Worm (Caenorhabditis elegans) whole organism, L1 larva: ENCODE results near the gene mppb-1.

ENCODE experiments used
- ces-1 ChIP-seq: fragments of 150-350 bp; optimal IDR thresholded peaks from 2 replicates; lab custom pipeline; 2014; ENCODE audit warnings: missing biosample characterization, missing genetic modification reagents, missing genetic modification characterization
- lin-39 ChIP-seq: fragments of 150-350 bp; optimal IDR thresholded peaks from 2 replicates; lab custom pipeline; 2014; ENCODE audit warnings: missing biosample characterization, missing genetic modification reagents, missing genetic modification characterization
- nhr-77 ChIP-seq: fragments of 150-350 bp; optimal IDR thresholded peaks from 2 replicates; lab custom pipeline; 2014; ENCODE audit warnings: missing biosample characterization, missing genetic modification characterization
- rnt-1 ChIP-seq: sonication (generic microtip); optimal IDR thresholded peaks from 2 replicates; lab custom pipeline; 2016; ENCODE audit warnings: mild to moderate bottlenecking, missing genetic modification characterization, moderate library complexity, missing compliant biosample characterization
- ztf-11 ChIP-seq, 2 experiments: sonication (generic microtip); optimal IDR thresholded peaks; 2 replicates each; lab custom pipeline; 2016 to 2017; ENCODE audit warnings: missing genetic modification characterization in 2 of 2, missing biosample characterization in 1 of 2, missing compliant biosample characterization in 1 of 2

DNA sequence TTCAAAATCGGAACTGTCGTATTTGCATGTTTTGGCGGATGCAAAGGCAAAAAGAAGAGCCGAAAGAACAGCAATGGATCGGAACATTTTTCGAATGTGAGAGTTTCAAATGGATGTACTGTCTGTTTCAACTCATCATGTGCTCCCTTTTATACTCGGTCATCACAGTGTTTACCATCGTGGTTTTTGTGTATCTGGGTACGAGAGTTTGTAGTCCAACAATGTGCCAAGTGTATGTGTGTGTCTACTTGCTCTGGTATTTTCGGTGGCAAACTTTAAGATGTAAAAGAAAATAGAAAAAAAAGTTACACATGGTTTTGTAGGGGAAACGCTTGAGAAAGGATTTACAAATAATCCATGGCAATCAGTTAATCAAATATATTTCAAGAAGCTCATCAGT, 31.2 kb upstream of the mppb-1 start, which contains the start of gene Y73F4A.2:
- TF ChIP-seq ztf-11 (tag; optimal IDR thresholded peaks at IDR 0.05; lab: Kevin White, UChicago) (no peak), rnt-1 (no peak), ces-1 (no peak), lin-39 (tag; lab: Kevin White, UChicago) (no peak), nhr-77 (tag; lab: Kevin White, UChicago) (peak; percentile 70)
